Fruit fly (Drosophila melanogaster) whole organism, embryonic: ENCODE measurements around the gene PK1-R.

Source experiments
- Bgb ChIP-seq: fragments of 200-800 bp; sonication (Bioruptor generic); IDR thresholded peaks from 2 replicates; pipeline ENCODE4 v1.3.6; 2022; ENCODE audit warnings: missing biosample characterization, missing genetic modification characterization; ENCODE audit not compliant: partially characterized antibody
- CG10431 ChIP-seq: fragments of 200-800 bp; sonication (Bioruptor generic); optimal IDR thresholded peaks from 3 replicates; lab custom pipeline; 2018; ENCODE audit warnings: missing biosample characterization, mild to moderate bottlenecking, missing genetic modification characterization
- CG10543 ChIP-seq: fragments of 200-800 bp; sonication (Bioruptor generic); optimal IDR thresholded peaks from 3 replicates; lab custom pipeline; 2017; ENCODE audit warnings: missing biosample characterization, mild to moderate bottlenecking, missing genetic modification characterization, moderate library complexity
- CG11085 ChIP-seq: fragments of 200-800 bp; sonication (Bioruptor generic); IDR thresholded peaks from 2 replicates; pipeline ENCODE4 v1.3.6; 2022; ENCODE audit warnings: missing biosample characterization, missing genetic modification characterization
- CG12155 ChIP-seq: fragments of 200-800 bp; sonication (Bioruptor generic); optimal IDR thresholded peaks from 3 replicates; lab custom pipeline; 2016; ENCODE audit warnings: missing biosample characterization, missing genetic modification characterization
- CG1832 ChIP-seq: fragments of 200-800 bp; sonication (Bioruptor generic); optimal IDR thresholded peaks from 2 replicates; lab custom pipeline; 2017; ENCODE audit warnings: missing biosample characterization, mild to moderate bottlenecking, missing genetic modification characterization, inconsistent platforms
- CG18599 ChIP-seq: fragments of 200-800 bp; sonication (Bioruptor generic); optimal IDR thresholded peaks from 3 replicates; lab custom pipeline; 2017; ENCODE audit warnings: missing biosample characterization, missing genetic modification characterization, mild to moderate bottlenecking, moderate library complexity, missing genetic modification reagents
- CG2116 ChIP-seq: fragments of 200-800 bp; sonication (Bioruptor generic); optimal IDR thresholded peaks from 3 replicates; lab custom pipeline; 2018; ENCODE audit warnings: missing biosample characterization, mild to moderate bottlenecking, missing genetic modification characterization
- CG3163 ChIP-seq: fragments of 200-800 bp; sonication (Bioruptor generic); optimal IDR thresholded peaks from 3 replicates; lab custom pipeline; 2016; ENCODE audit warnings: missing biosample characterization, missing genetic modification characterization
- CG32532 ChIP-seq: fragments of 200-800 bp; sonication (Bioruptor generic); IDR thresholded peaks from 2 replicates; pipeline ENCODE4 v1.3.6; 2022; ENCODE audit warnings: missing biosample characterization, missing genetic modification characterization
- CG6683 ChIP-seq: fragments of 200-800 bp; sonication (Bioruptor generic); optimal IDR thresholded peaks from 2 replicates; lab custom pipeline; 2017; ENCODE audit warnings: missing biosample characterization, mild to moderate bottlenecking, missing genetic modification characterization, missing genetic modification reagents
- CG6854 ChIP-seq: fragments of 200-800 bp; sonication (Bioruptor generic); optimal IDR thresholded peaks from 3 replicates; lab custom pipeline; 2017; ENCODE audit warnings: missing biosample characterization, mild to moderate bottlenecking, missing genetic modification characterization
- CG7839 ChIP-seq: fragments of 200-800 bp; sonication (Bioruptor generic); optimal IDR thresholded peaks from 3 replicates; lab custom pipeline; 2018; ENCODE audit warnings: missing biosample characterization, mild to moderate bottlenecking, missing genetic modification characterization, moderate library complexity
- CG7928 ChIP-seq: fragments of 200-800 bp; sonication (Bioruptor generic); optimal IDR thresholded peaks from 2 replicates; lab custom pipeline; 2017; ENCODE audit warnings: missing biosample characterization, mild to moderate bottlenecking, missing genetic modification characterization
- CG8281 ChIP-seq: fragments of 200-800 bp; sonication (Bioruptor generic); optimal IDR thresholded peaks from 2 replicates; lab custom pipeline; 2018; ENCODE audit warnings: missing biosample characterization, mild to moderate bottlenecking, missing genetic modification characterization, moderate library complexity
- CG8924 ChIP-seq: fragments of 200-800 bp; optimal IDR thresholded peaks from 3 replicates; lab custom pipeline; 2019; ENCODE audit warnings: missing biosample characterization, mild to moderate bottlenecking, missing genetic modification characterization, moderate library complexity
- CoRest ChIP-seq: fragments of 200-800 bp; sonication (Bioruptor generic); optimal IDR thresholded peaks from 3 replicates; lab custom pipeline; 2018; ENCODE audit warnings: missing biosample characterization, mild to moderate bottlenecking, missing genetic modification characterization, moderate library complexity
- Deaf1 ChIP-seq: fragments of 200-800 bp; optimal IDR thresholded peaks from 3 replicates; lab custom pipeline; 2019; ENCODE audit warnings: missing biosample characterization, mild to moderate bottlenecking, missing genetic modification characterization, moderate library complexity
- Ets97D ChIP-seq: fragments of 200-800 bp; sonication (Bioruptor generic); optimal IDR thresholded peaks from 3 replicates; lab custom pipeline; 2016; ENCODE audit warnings: missing biosample characterization, missing genetic modification characterization
- Hr39 ChIP-seq: fragments of >200 bp; optimal IDR thresholded peaks from 2 replicates; lab custom pipeline; 2017
- Lim3 ChIP-seq: fragments of 200-800 bp; sonication (Bioruptor generic); IDR thresholded peaks from 2 replicates; pipeline ENCODE4 v1.3.6; 2022; ENCODE audit warnings: missing biosample characterization, missing genetic modification characterization
- Nf-YA ChIP-seq: fragments of 200-800 bp; sonication (Bioruptor generic); IDR thresholded peaks from 2 replicates; pipeline ENCODE4 v1.3.6; 2022; ENCODE audit warnings: missing biosample characterization, missing genetic modification characterization
- Nf-YB ChIP-seq: fragments of 200-800 bp; sonication (Bioruptor generic); optimal IDR thresholded peaks from 3 replicates; lab custom pipeline; 2019; ENCODE audit warnings: missing biosample characterization, mild to moderate bottlenecking, missing genetic modification characterization, moderate library complexity
- Nf-YC ChIP-seq: fragments of 200-800 bp; optimal IDR thresholded peaks from 3 replicates; lab custom pipeline; 2019; ENCODE audit warnings: missing biosample characterization, mild to moderate bottlenecking, missing genetic modification characterization, moderate library complexity
- Ssrp ChIP-seq: fragments of 200-800 bp; sonication (Bioruptor generic); optimal IDR thresholded peaks from 2 replicates; lab custom pipeline; 2018; ENCODE audit warnings: missing biosample characterization, mild to moderate bottlenecking, missing genetic modification characterization, moderate library complexity
- Tbp ChIP-seq: fragments of >200 bp; optimal IDR thresholded peaks from 2 replicates; lab custom pipeline; 2018; ENCODE audit warnings: missing biosample characterization, missing genetic modification characterization
- Usf ChIP-seq: fragments of 200-800 bp; sonication (Bioruptor generic); optimal IDR thresholded peaks from 2 replicates; lab custom pipeline; 2017; ENCODE audit warnings: missing genotype, missing biosample characterization, missing genetic modification characterization
- aop ChIP-seq: fragments of 200-800 bp; sonication (Bioruptor generic); IDR thresholded peaks from 2 replicates; pipeline ENCODE4 v1.3.6; 2022; ENCODE audit warnings: missing biosample characterization, missing genetic modification characterization
- ap ChIP-seq: fragments of 200-800 bp; sonication (Bioruptor generic); IDR thresholded peaks from 2 replicates; pipeline ENCODE4 v1.3.6; 2022; ENCODE audit warnings: missing biosample characterization, missing genetic modification characterization
- bigmax ChIP-seq: fragments of 200-800 bp; sonication (Bioruptor generic); optimal IDR thresholded peaks from 2 replicates; lab custom pipeline; 2018; ENCODE audit warnings: missing biosample characterization, mild to moderate bottlenecking, missing genetic modification characterization
- bowl ChIP-seq: fragments of 200-800 bp; sonication (Bioruptor generic); IDR thresholded peaks from 2 replicates; pipeline ENCODE4 v1.3.6; 2022; ENCODE audit warnings: missing biosample characterization, missing genetic modification characterization
- br ChIP-seq: fragments of >200 bp; optimal IDR thresholded peaks from 2 replicates; lab custom pipeline; 2017
- chinmo ChIP-seq: fragments of 200-800 bp; sonication (Bioruptor generic); IDR thresholded peaks from 4 replicates; pipeline ENCODE4 v1.3.6; 2022; ENCODE audit warnings: missing biosample characterization, missing genetic modification characterization; ENCODE audit not compliant: partially characterized antibody
- crc ChIP-seq: fragments of 200-800 bp; sonication (Bioruptor generic); optimal IDR thresholded peaks from 2 replicates; lab custom pipeline; 2016; ENCODE audit warnings: missing biosample characterization, missing genetic modification characterization
- cwo ChIP-seq: fragments of 200-800 bp; sonication (Bioruptor generic); optimal IDR thresholded peaks from 3 replicates; lab custom pipeline; 2017; ENCODE audit warnings: missing biosample characterization, missing genetic modification characterization, mild to moderate bottlenecking, moderate library complexity, missing genetic modification reagents
- kah ChIP-seq: fragments of 200-800 bp; sonication (Bioruptor generic); optimal IDR thresholded peaks from 2 replicates; lab custom pipeline; 2018; ENCODE audit warnings: missing biosample characterization, mild to moderate bottlenecking, missing genetic modification characterization
- nmo ChIP-seq: fragments of 200-800 bp; sonication (Bioruptor generic); optimal IDR thresholded peaks from 2 replicates; lab custom pipeline; 2018; ENCODE audit warnings: missing biosample characterization, mild to moderate bottlenecking, missing genetic modification characterization, moderate library complexity
- psq ChIP-seq: fragments of 200-800 bp; sonication (Bioruptor generic); optimal IDR thresholded peaks from 2 replicates; lab custom pipeline; 2017; ENCODE audit warnings: missing biosample characterization, missing genetic modification characterization
- pzg ChIP-seq: fragments of 200-800 bp; sonication (Bioruptor generic); optimal IDR thresholded peaks from 3 replicates; lab custom pipeline; 2018; ENCODE audit warnings: missing biosample characterization, mild to moderate bottlenecking, missing genetic modification characterization, moderate library complexity
- scrt ChIP-seq: fragments of 200-800 bp; sonication (Bioruptor generic); optimal IDR thresholded peaks from 2 replicates; lab custom pipeline; 2018; ENCODE audit warnings: missing biosample characterization, mild to moderate bottlenecking, missing genetic modification characterization, moderate library complexity
- sens ChIP-seq: fragments of 200-800 bp; sonication (Bioruptor generic); peaks from one replicate; lab custom pipeline; 2016; ENCODE audit warnings: missing biosample characterization, missing genetic modification characterization
- stc ChIP-seq: fragments of 200-800 bp; sonication (Bioruptor generic); IDR thresholded peaks from 2 replicates; pipeline ENCODE4 v1.3.6; 2022; ENCODE audit warnings: missing biosample characterization, missing genetic modification characterization
- tap ChIP-seq: fragments of 200-800 bp; optimal IDR thresholded peaks from 3 replicates; lab custom pipeline; 2019; ENCODE audit warnings: missing biosample characterization, mild to moderate bottlenecking, missing genetic modification characterization, moderate library complexity
- tna ChIP-seq: fragments of 200-800 bp; sonication (Bioruptor generic); IDR thresholded peaks from 2 replicates; pipeline ENCODE4 v1.3.6; 2022; ENCODE audit warnings: missing biosample characterization, missing genetic modification characterization; ENCODE audit not compliant: partially characterized antibody
- unc-4 ChIP-seq: fragments of 200-800 bp; sonication (Bioruptor generic); IDR thresholded peaks from 2 replicates; pipeline ENCODE4 v1.3.6; 2022; ENCODE audit warnings: missing biosample characterization, missing genetic modification characterization; ENCODE audit not compliant: partially characterized antibody
- vvl ChIP-seq: fragments of 200-800 bp; sonication (Bioruptor generic); IDR thresholded peaks from 2 replicates; pipeline ENCODE4 v1.3.6; 2022; ENCODE audit warnings: missing biosample characterization, missing genetic modification characterization
- wdn ChIP-seq: fragments of 200-800 bp; sonication (Bioruptor generic); IDR thresholded peaks from 2 replicates; pipeline ENCODE4 v1.3.6; 2022; ENCODE audit warnings: missing biosample characterization, missing genetic modification characterization

The PK1-R gene

dm6 chr3R:14098527-14099109 is 4.3 kb downstream of the PK1-R start (continued):
- TF ChIP-seq Bgb (GFP tag; lab: Robert Waterston, UW) (no peak), CG2116 (GFP tag; lab: Kevin White, UChicago) (no peak), CG8281 (tag; lab: Kevin White, UChicago) (no peak), tna (GFP tag; lab: Robert Waterston, UW) (no peak), ap (GFP tag; lab: Robert Waterston, UW) (no peak), CG6854 (GFP tag; lab: Kevin White, UChicago) (no peak), Usf (no peak), CG7839 (tag; lab: Kevin White, UChicago) (no peak), br (lab: Kevin White, UChicago) (no peak), nmo (no peak), CG18599 (GFP tag; lab: Kevin White, UChicago) (peak; percentile 8), psq (no peak), CG8924 (tag; lab: Kevin White, UChicago) (peak; percentile 38), stc (GFP tag; lab: Robert Waterston, UW) (no peak), pzg (no peak), kah (no peak), crc (GFP tag; lab: Kevin White, UChicago) (no peak), CG32532 (GFP tag; lab: Robert Waterston, UW) (peak; percentile 54), Nf-YA (GFP tag; lab: Robert Waterston, UW) (no peak), bowl (no peak), Nf-YC (tag; lab: Kevin White, UChicago) (no peak), CG10543 (no peak), CG6683 (GFP tag; lab: Kevin White, UChicago) (no peak), Lim3 (GFP tag; lab: Robert Waterston, UW) (no peak), tap (tag; lab: Kevin White, UChicago) (no peak), CG11085 (GFP tag; lab: Robert Waterston, UW) (no peak), aop (GFP tag; lab: Robert Waterston, UW) (no peak), Ets97D (GFP tag; lab: Kevin White, UChicago) (no peak), cwo (GFP tag; lab: Kevin White, UChicago) (no peak), bigmax (GFP tag; lab: Kevin White, UChicago) (no peak), CG10431 (GFP tag; lab: Kevin White, UChicago) (no peak), CG7928 (GFP tag; lab: Kevin White, UChicago) (no peak), vvl (GFP tag; lab: Robert Waterston, UW) (peak; percentile 39), Ssrp (no peak), CG3163 (peak; percentile 1), wdn (GFP tag; lab: Robert Waterston, UW) (no peak), Tbp (GFP tag; lab: Kevin White, UChicago) (no peak), unc-4 (GFP tag; lab: Robert Waterston, UW) (no peak)

- no peak for TF ChIP-seq Hr39 (lab: Kevin White, UChicago)
Measured at dm6 chr3R:14097980-14098379, 4.9 kb downstream of the PK1-R start, which contains the start of gene CG9920. CG9920 (minus strand) TSS chr3R:14098080.

DNA sequence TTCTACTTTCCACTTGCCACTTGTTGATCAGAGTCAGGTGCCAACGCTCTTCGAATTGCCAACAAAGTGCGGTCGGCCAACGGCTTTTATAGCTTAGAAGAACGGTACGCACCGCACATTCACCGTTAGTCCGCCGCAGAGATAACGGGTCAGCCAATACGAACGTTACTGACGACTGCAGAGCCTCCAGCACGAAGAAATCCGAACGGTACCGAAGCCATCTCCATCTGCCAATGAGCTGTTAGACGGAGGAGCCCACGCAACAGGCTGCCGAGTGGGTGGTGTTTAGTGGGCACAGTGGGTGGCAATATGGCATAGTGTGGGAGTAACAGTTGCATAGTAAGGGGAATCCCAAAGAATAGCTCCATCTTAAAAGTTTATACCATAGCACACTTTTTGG is 6.1 kb downstream of the PK1-R start, which contains the start of gene CCHa1:
Gene CCHa1 (minus strand): TSS at position 44 of the 400 bp plus-strand sequence.
- TF ChIP-seq CG12155 (GFP tag; lab: Kevin White, UChicago) (no peak), Nf-YB (GFP tag; lab: Kevin White, UChicago) (peak; percentile 51), CoRest (tag; lab: Kevin White, UChicago) (no peak), chinmo (GFP tag; lab: Robert Waterston, UW) (0 out of 4 replicates have a peak, but pooled peaks have one; percentile 26), Nf-YC (tag; lab: Kevin White, UChicago) (peak; percentile 87), scrt (GFP tag; lab: Kevin White, UChicago) (peak; percentile 91), Deaf1 (tag; lab: Kevin White, UChicago) (peak; percentile 90), sens (GFP tag; lab: Kevin White, UChicago) (peak; percentile 52), CG1832 (GFP tag; lab: Kevin White, UChicago) (no peak)
